Worm (Caenorhabditis elegans) whole organism, early embryonic: ENCODE results near the gene C05E11.6.

ENCODE experiments used
- F13C5.2 ChIP-seq: sonication (generic microtip); optimal IDR thresholded peaks from 2 replicates; lab custom pipeline; 2017; ENCODE audit warnings: mild to moderate bottlenecking, missing genetic modification characterization, inconsistent platforms, missing compliant biosample characterization
- aly-1 ChIP-seq: sonication (generic microtip); optimal IDR thresholded peaks from 2 replicates; lab custom pipeline; 2016; ENCODE audit warnings: missing genetic modification characterization, missing compliant biosample characterization
- ama-1 ChIP-seq: fragments of 150-350 bp; optimal IDR thresholded peaks from 2 replicates; lab custom pipeline; 2014
- flt-1 ChIP-seq: fragments of 200-800 bp; sonication (Bioruptor generic); IDR thresholded peaks from 2 replicates; pipeline ENCODE4 v1.3.6; 2022; ENCODE audit warnings: missing genetic modification characterization, missing compliant biosample characterization
- hmg-4 ChIP-seq: fragments of 200-800 bp; sonication (Bioruptor generic); optimal IDR thresholded peaks from 2 replicates; lab custom pipeline; 2018; ENCODE audit warnings: mild to moderate bottlenecking, missing genetic modification characterization, missing compliant biosample characterization
- tbx-11 ChIP-seq: fragments of 200-800 bp; sonication (Bioruptor generic); IDR thresholded peaks from 2 replicates; pipeline ENCODE4 v1.3.6; 2022; ENCODE audit warnings: missing genetic modification characterization, missing compliant biosample characterization
- tbx-37 ChIP-seq: fragments of 200-800 bp; sonication (Bioruptor generic); conservative IDR thresholded peaks from 2 replicates; pipeline ENCODE4 v1.3.6; 2022; ENCODE audit warnings: missing genetic modification reagents, missing genetic modification characterization, missing compliant biosample characterization

ce11 chrX:4562288-4562687 is 325 bp downstream of the C05E11.6 start:
- TF ChIP-seq ama-1 (lab: Kevin White, UChicago) (no peak), flt-1 (GFP tag; lab: Robert Waterston, UW) (no peak), tbx-37 (GFP tag; lab: Robert Waterston, UW) (no peak), aly-1 (tag; lab: Kevin White, UChicago) (no peak), F13C5.2 (tag; lab: Kevin White, UChicago) (no peak), tbx-11 (GFP tag; lab: Robert Waterston, UW) (no peak), hmg-4 (no peak)
